Fruit fly (Drosophila melanogaster): ENCODE results near the gene CG8032.

CG8032 gene

dm6 chr3R:8663668-8664283 lies at the start of gene CG8032:
Gene CG8032, plus strand, starts transcription at chr3R:8664115.
- TF ChIP-seq ab (GFP tag; optimal IDR thresholded peaks at IDR 0.05) (no peak), btn (GFP tag; optimal IDR thresholded peaks at IDR 0.05) (no peak), hth (optimal IDR thresholded peaks at IDR 0.05) (no peak), CG1832 (GFP tag; optimal IDR thresholded peaks at IDR 0.05) (no peak), Bteb2 (GFP tag; optimal IDR thresholded peaks at IDR 0.05) (peak; percentile 31), H2.0 (GFP tag; IDR thresholded peaks at IDR 0.05) (0 out of 2 replicates have a peak, but pooled peaks have one; percentile 18), CG9797 (GFP tag; optimal IDR thresholded peaks at IDR 0.05) (peak; percentile 26), ci (GFP tag; IDR thresholded peaks at IDR 0.05) (no peak; the same call in 2 of the 3 replicates), Dfd (GFP tag; optimal IDR thresholded peaks at IDR 0.05) (no peak), hbn (GFP tag; IDR thresholded peaks at IDR 0.05; ENCODE audit: partially characterized antibody) (peak; percentile 59), gce (GFP tag; IDR thresholded peaks at IDR 0.05) (no peak), trem (tag; optimal IDR thresholded peaks at IDR 0.05) (peak; percentile 83), tin (GFP tag; optimal IDR thresholded peaks at IDR 0.05) (peak; percentile 16), CG12071 (GFP tag; optimal IDR thresholded peaks at IDR 0.05) (no peak), Max (GFP tag; optimal IDR thresholded peaks at IDR 0.05) (peak; percentile 65), pzg (GFP tag; optimal IDR thresholded peaks at IDR 0.05) (peak; percentile 75), CG18599 (GFP tag; optimal IDR thresholded peaks at IDR 0.05) (peak; percentile 7), sc (optimal IDR thresholded peaks at IDR 0.05) (no peak), sc (GFP tag; optimal IDR thresholded peaks at IDR 0.05) (no peak), seq (GFP tag; IDR thresholded peaks at IDR 0.05) (no peak), Mrtf (GFP tag; IDR thresholded peaks at IDR 0.05) (0 out of 3 replicates have a peak, but pooled peaks have one; percentile 36), ssp (GFP tag; IDR thresholded peaks at IDR 0.05) (no peak), MTF-1 (GFP tag; optimal IDR thresholded peaks at IDR 0.05; ENCODE audit: borderline replicate concordance) (no peak), TFAM (GFP tag; optimal IDR thresholded peaks at IDR 0.05) (no peak), CHES-1-like (GFP tag; optimal IDR thresholded peaks at IDR 0.05) (no peak), da (GFP tag; optimal IDR thresholded peaks at IDR 0.05) (no peak), Poxn (GFP tag; IDR thresholded peaks at IDR 0.05) (no peak), gsb-n (tag; optimal IDR thresholded peaks at IDR 0.05) (peak; percentile 23), Ravus (GFP tag; IDR thresholded peaks at IDR 0.05) (no peak), zen (tag; optimal IDR thresholded peaks at IDR 0.05) (peak; percentile 37), CG17802 (tag; optimal IDR thresholded peaks at IDR 0.05) (no peak), Lpt (GFP tag; optimal IDR thresholded peaks at IDR 0.05) (no peak), Fer3 (tag; optimal IDR thresholded peaks at IDR 0.05) (peak; percentile 11), Gug (GFP tag; IDR thresholded peaks at IDR 0.05) (0 out of 4 replicates have a peak, but pooled peaks have one; percentile 2), maf-S (GFP tag; optimal IDR thresholded peaks at IDR 0.05) (peak; percentile 70), Ptx1 (GFP tag; IDR thresholded peaks at IDR 0.05) (peak; percentile 44), CG32767 (GFP tag; IDR thresholded peaks at IDR 0.05) (0 out of 2 replicates have a peak, but pooled peaks have one; percentile 14), sqz (GFP tag; optimal IDR thresholded peaks at IDR 0.05) (no peak), Dref (GFP tag; IDR thresholded peaks at IDR 0.05) (peak; percentile 72), sim (GFP tag; IDR thresholded peaks at IDR 0.05) (no peak), Hr39 (optimal IDR thresholded peaks at IDR 0.05) (no peak), Antp (GFP tag; optimal IDR thresholded peaks at IDR 0.05) (peak; percentile 59), sug (tag; optimal IDR thresholded peaks at IDR 0.05) (peak; percentile 39), gfzf (GFP tag; optimal IDR thresholded peaks at IDR 0.05) (peak; percentile 6), CG7372 (GFP tag; IDR thresholded peaks at IDR 0.05) (no peak), CG11695 (GFP tag; IDR thresholded peaks at IDR 0.05) (no peak), odd (GFP tag; optimal IDR thresholded peaks at IDR 0.05) (no peak), CG34422 (GFP tag; IDR thresholded peaks at IDR 0.05) (no peak), CG33557 (GFP tag; optimal IDR thresholded peaks at IDR 0.05) (peak; percentile 32), lov (optimal IDR thresholded peaks at IDR 0.05) (no peak), lov (GFP tag; IDR thresholded peaks at IDR 0.05) (no peak), D19B (GFP tag; optimal IDR thresholded peaks at IDR 0.05) (no peak)
